Fruit fly (Drosophila melanogaster): Measurements from ENCODE around the gene CG9555.

The CG9555 gene

DNA sequence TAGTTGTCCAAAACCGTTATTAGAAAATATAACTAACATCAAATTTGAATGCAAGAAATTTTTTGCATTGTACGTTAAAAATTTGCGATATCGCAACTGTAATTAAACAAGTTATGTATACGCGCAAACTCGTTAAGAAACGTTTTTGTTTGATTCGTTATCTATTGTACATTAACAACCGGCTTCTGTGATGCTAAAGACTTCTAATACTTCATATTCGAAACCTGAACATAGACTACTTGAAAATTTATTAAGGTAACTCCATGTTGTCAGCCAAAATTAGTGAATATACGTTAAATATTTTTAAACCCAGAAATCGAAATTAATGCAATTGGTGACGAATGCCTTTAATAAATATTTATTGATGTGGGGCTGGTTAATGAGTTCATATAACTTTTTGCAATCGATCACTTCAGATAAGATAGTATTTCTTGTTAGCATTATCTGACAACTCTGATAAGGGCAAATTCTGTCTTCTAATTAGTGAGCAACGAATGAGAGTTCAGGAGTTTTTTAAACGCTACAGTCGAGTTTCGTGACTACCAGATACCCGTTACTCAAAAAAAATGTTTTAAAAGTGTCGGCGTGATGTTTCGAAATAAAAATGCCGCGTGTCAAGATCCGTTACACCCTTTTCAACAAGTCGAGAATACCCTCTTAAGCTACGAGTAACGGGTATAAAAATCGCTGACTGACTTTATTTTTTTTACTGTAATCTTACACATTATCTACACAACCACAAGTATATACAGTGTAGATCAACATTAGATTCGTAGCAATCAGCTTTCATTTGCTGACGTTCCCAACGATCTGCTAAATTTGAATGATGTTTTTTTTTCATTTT is 39.1 kb upstream of the CG9555 start (continued):
- TF ChIP-seq CG18619 (GFP tag; optimal IDR thresholded peaks at IDR 0.05) = peak; percentile 22
- no peak; the same call in 2 of the 3 replicates for TF ChIP-seq hb (GFP tag; IDR thresholded peaks at IDR 0.05; ENCODE audit: partially characterized antibody)
- peak; percentile 1 for TF ChIP-seq Mad (GFP tag; optimal IDR thresholded peaks at IDR 0.05)
- no peak for TF ChIP-seq hth (optimal IDR thresholded peaks at IDR 0.05)
- peak; percentile 41 for TF ChIP-seq CG12744 (GFP tag; optimal IDR thresholded peaks at IDR 0.05)
- no peak for TF ChIP-seq rib (GFP tag; IDR thresholded peaks at IDR 0.05)
- peak; percentile 52; the same call in 2 of the 3 replicates for TF ChIP-seq tgo (GFP tag; IDR thresholded peaks at IDR 0.05)
- TF ChIP-seq CG34422 (GFP tag; IDR thresholded peaks at IDR 0.05) = 0 out of 3 replicates have a peak, but pooled peaks have one; percentile 50
- no peak for TF ChIP-seq Dll (GFP tag; IDR thresholded peaks at IDR 0.05; ENCODE audit: partially characterized antibody)
- TF ChIP-seq CG31224 (GFP tag; IDR thresholded peaks at IDR 0.05) = 0 out of 2 replicates have a peak, but pooled peaks have one; percentile 36
- TF ChIP-seq CG7372 (GFP tag; IDR thresholded peaks at IDR 0.05) = no peak; the same call in 1 of the 2 replicates
- peak; percentile 36 for TF ChIP-seq CG9727 (GFP tag; optimal IDR thresholded peaks at IDR 0.05)
- TF ChIP-seq CG12659 (GFP tag; optimal IDR thresholded peaks at IDR 0.05) = peak; percentile 33
- peak; percentile 33; the same call in 1 of the 2 replicates for TF ChIP-seq CG6272 (GFP tag; IDR thresholded peaks at IDR 0.05)
- peak; percentile 61 for TF ChIP-seq gem (tag; optimal IDR thresholded peaks at IDR 0.05)
- TF ChIP-seq CG1024 (GFP tag; IDR thresholded peaks at IDR 0.05) = no peak
- TF ChIP-seq Dref (GFP tag; IDR thresholded peaks at IDR 0.05) = no peak
- no peak for TF ChIP-seq CG17186 (GFP tag; optimal IDR thresholded peaks at IDR 0.05)
- peak; percentile 6 for TF ChIP-seq CG16863 (GFP tag; optimal IDR thresholded peaks at IDR 0.05)
- peak; percentile 17 for TF ChIP-seq CHES-1-like (GFP tag; optimal IDR thresholded peaks at IDR 0.05)
- peak; percentile 49 for TF ChIP-seq HmgD (GFP tag; optimal IDR thresholded peaks at IDR 0.05)
- TF ChIP-seq insv (GFP tag; optimal IDR thresholded peaks at IDR 0.05) = peak; percentile 52 to 93
- TF ChIP-seq CG1792 (GFP tag; optimal IDR thresholded peaks at IDR 0.05) = no peak
- TF ChIP-seq CG10366 (GFP tag; IDR thresholded peaks at IDR 0.05) = peak; percentile 31
- TF ChIP-seq Aef1 (GFP tag; IDR thresholded peaks at IDR 0.05) = peak; percentile 44; the same call in 2 of the 3 replicates
- TF ChIP-seq sr (GFP tag; IDR thresholded peaks at IDR 0.05) = no peak
- TF ChIP-seq chinmo (GFP tag; IDR thresholded peaks at IDR 0.05; ENCODE audit: partially characterized antibody) = no peak
- peak; percentile 37; the same call in 1 of the 2 replicates for TF ChIP-seq CG3847 (GFP tag; IDR thresholded peaks at IDR 0.05)
- peak; percentile 35 for TF ChIP-seq ind (GFP tag; optimal IDR thresholded peaks at IDR 0.05)
- TF ChIP-seq gro (GFP tag; optimal IDR thresholded peaks at IDR 0.05) = peak; percentile 17
- TF ChIP-seq Ssrp (tag; optimal IDR thresholded peaks at IDR 0.05) = peak; percentile 23
- TF ChIP-seq unpg (GFP tag; optimal IDR thresholded peaks at IDR 0.05) = peak; percentile 42
- peak; percentile 68 for TF ChIP-seq CG7786 (GFP tag; optimal IDR thresholded peaks at IDR 0.05)
- TF ChIP-seq CG10267 (tag; optimal IDR thresholded peaks at IDR 0.05) = no peak
- peak; percentile 51; the same call in 1 of the 2 replicates for TF ChIP-seq Scr (GFP tag; IDR thresholded peaks at IDR 0.05; ENCODE audit: partially characterized antibody)
- peak; percentile 47 for TF ChIP-seq grau (tag; optimal IDR thresholded peaks at IDR 0.05)
- TF ChIP-seq E2f1 (GFP tag; IDR thresholded peaks at IDR 0.05) = peak; percentile 34; the same call in 1 of the 2 replicates
- peak; percentile 31 for TF ChIP-seq Dip3 (GFP tag; optimal IDR thresholded peaks at IDR 0.05)
- peak in 1 of 2 experiments; percentile 26 for TF ChIP-seq tll (GFP tag; optimal IDR thresholded peaks at IDR 0.05)
- no peak for TF ChIP-seq CG15479 (GFP tag; optimal IDR thresholded peaks at IDR 0.05)
- peak; percentile 40 for TF ChIP-seq HmgZ (tag; optimal IDR thresholded peaks at IDR 0.05)
- TF ChIP-seq pan (optimal IDR thresholded peaks at IDR 0.05) = no peak
- TF ChIP-seq pan (GFP tag; optimal IDR thresholded peaks at IDR 0.05 in 1 of 2, IDR thresholded peaks at IDR 0.05 in 1 of 2) = peak in 1 of 2 experiments; percentile 59
- no peak for TF ChIP-seq h (optimal IDR thresholded peaks at IDR 0.05)
- no peak for TF ChIP-seq sqz (GFP tag; optimal IDR thresholded peaks at IDR 0.05)
- TF ChIP-seq lola (GFP tag; optimal IDR thresholded peaks at IDR 0.05) = peak in 1 of 3 experiments; percentile 19
- peak; percentile 14 for TF ChIP-seq CG4820 (GFP tag; optimal IDR thresholded peaks at IDR 0.05)
- TF ChIP-seq CG8089 (GFP tag; optimal IDR thresholded peaks at IDR 0.05) = no peak
- TF ChIP-seq CG8924 (tag; optimal IDR thresholded peaks at IDR 0.05) = peak; percentile 34

All from whole organism, embryonic.